Fruit fly (Drosophila melanogaster) whole organism, embryonic: ENCODE results near the gene eIF3i.

Experiments used
- CG11504 ChIP-seq: fragments of 200-800 bp; sonication (Bioruptor generic); optimal IDR thresholded peaks from 3 replicates; lab custom pipeline; 2019; ENCODE audit warnings: missing biosample characterization, mild to moderate bottlenecking, missing genetic modification characterization, moderate library complexity
- CG3995 ChIP-seq: fragments of 200-800 bp; sonication (Bioruptor generic); optimal IDR thresholded peaks from 3 replicates; lab custom pipeline; 2016; ENCODE audit warnings: missing biosample characterization, missing genetic modification characterization
- chinmo ChIP-seq: fragments of 200-800 bp; sonication (Bioruptor generic); IDR thresholded peaks from 4 replicates; pipeline ENCODE4 v1.3.6; 2022; ENCODE audit warnings: missing biosample characterization, missing genetic modification characterization; ENCODE audit not compliant: partially characterized antibody
- chm ChIP-seq: fragments of 200-800 bp; sonication (Bioruptor generic); IDR thresholded peaks from 2 replicates; pipeline ENCODE4 v1.3.6; 2022; ENCODE audit warnings: missing biosample characterization, missing genetic modification characterization
- cwo ChIP-seq: fragments of 200-800 bp; sonication (Bioruptor generic); optimal IDR thresholded peaks from 3 replicates; lab custom pipeline; 2017; ENCODE audit warnings: missing biosample characterization, missing genetic modification characterization, mild to moderate bottlenecking, moderate library complexity, missing genetic modification reagents
- fd3F ChIP-seq: fragments of 200-800 bp; sonication (Bioruptor generic); optimal IDR thresholded peaks from 2 replicates; lab custom pipeline; 2018; ENCODE audit warnings: missing biosample characterization, mild to moderate bottlenecking, missing genetic modification characterization, moderate library complexity
- sens ChIP-seq: fragments of 200-800 bp; sonication (Bioruptor generic); peaks from one replicate; lab custom pipeline; 2016; ENCODE audit warnings: missing biosample characterization, missing genetic modification characterization
- stc ChIP-seq: fragments of 200-800 bp; sonication (Bioruptor generic); IDR thresholded peaks from 2 replicates; pipeline ENCODE4 v1.3.6; 2022; ENCODE audit warnings: missing biosample characterization, missing genetic modification characterization

dm6 chr2L:4958111-4958510, 9.5 kb downstream of the eIF3i start, which contains the start of gene CG34124:
- TF ChIP-seq CG3995 (GFP tag; lab: Kevin White, UChicago), result no peak
- TF ChIP-seq cwo (GFP tag; lab: Kevin White, UChicago), result no peak
- no peak for TF ChIP-seq CG11504
- no peak for TF ChIP-seq fd3F (GFP tag; lab: Kevin White, UChicago)
- no peak for TF ChIP-seq stc (GFP tag; lab: Robert Waterston, UW)
- no peak for TF ChIP-seq chm (GFP tag; lab: Robert Waterston, UW)
- no peak for TF ChIP-seq chinmo (GFP tag; lab: Robert Waterston, UW)
- TF ChIP-seq sens (GFP tag; lab: Kevin White, UChicago), result no peak
